Worm (Caenorhabditis elegans) whole organism, L1 larva: Measurements from ENCODE around the gene K01D12.20.

Experiments used
- C04F5.9 ChIP-seq: sonication (generic microtip); optimal IDR thresholded peaks from 2 replicates; lab custom pipeline; 2016; ENCODE audit warnings: missing genetic modification characterization, missing compliant biosample characterization
- C16A3.4 ChIP-seq: fragments of 150-350 bp; optimal IDR thresholded peaks from 2 replicates; lab custom pipeline; 2014; ENCODE audit warnings: missing biosample characterization, missing genetic modification characterization
- C34B4.2 ChIP-seq: sonication (generic microtip); optimal IDR thresholded peaks from 2 replicates; lab custom pipeline; 2017; ENCODE audit warnings: mild to moderate bottlenecking, missing genetic modification characterization, missing compliant biosample characterization
- ceh-63 ChIP-seq: fragments of 200-800 bp; sonication (Bioruptor generic); optimal IDR thresholded peaks from 2 replicates; lab custom pipeline; 2018; ENCODE audit warnings: mild to moderate bottlenecking, missing genetic modification characterization, missing compliant biosample characterization
- ceh-8 ChIP-seq: fragments of 200-800 bp; sonication (Bioruptor generic); optimal IDR thresholded peaks from 2 replicates; lab custom pipeline; 2018; ENCODE audit warnings: mild to moderate bottlenecking, missing genetic modification characterization, moderate library complexity, missing compliant biosample characterization
- ceh-88 ChIP-seq: fragments of 200-800 bp; sonication (Bioruptor generic); IDR thresholded peaks from 2 replicates; pipeline ENCODE4 v1.3.6; 2022; ENCODE audit warnings: missing genetic modification characterization, missing compliant biosample characterization
- efl-1 ChIP-seq, 4 experiments: fragments of 150-350 bp; optimal IDR thresholded peaks in 3 of 4; peaks in 1 of 4; 1 replicate in 1 of 4; 2 replicates in 3 of 4; lab custom pipeline; 2014; ENCODE audit warnings: missing biosample characterization in 2 of 4, missing genetic modification characterization in 2 of 4, missing genetic modification reagents in 2 of 4
- egl-13 ChIP-seq: sonication (generic microtip); optimal IDR thresholded peaks from 2 replicates; lab custom pipeline; 2016; ENCODE audit warnings: missing genotype, missing genetic modification reagents, missing genetic modification characterization, missing compliant biosample characterization
- elt-2 ChIP-seq: sonication (generic microtip); optimal IDR thresholded peaks from 2 replicates; lab custom pipeline; 2016; ENCODE audit warnings: missing genetic modification characterization, mild to moderate bottlenecking, inconsistent platforms, missing compliant biosample characterization, missing genetic modification reagents
- elt-3 ChIP-seq, 6 experiments: fragments of 150-350 bp in 1 of 6; sonication (generic microtip); optimal IDR thresholded peaks; 2 replicates each; lab custom pipeline; 2017 to 2018; ENCODE audit warnings: missing biosample characterization in 6 of 6, missing genetic modification characterization in 6 of 6, inconsistent platforms in 1 of 6
- fkh-8 ChIP-seq: sonication (generic microtip); optimal IDR thresholded peaks from 2 replicates; lab custom pipeline; 2016; ENCODE audit warnings: mild to moderate bottlenecking, missing genetic modification characterization, missing compliant biosample characterization
- grh-1 ChIP-seq: fragments of 200-800 bp; sonication (Bioruptor generic); IDR thresholded peaks from 2 replicates; pipeline ENCODE4 v1.3.6; 2022; ENCODE audit warnings: missing genetic modification reagents, missing genetic modification characterization, missing compliant biosample characterization
- hlh-4 ChIP-seq: sonication (generic microtip); optimal IDR thresholded peaks from 2 replicates; lab custom pipeline; 2016; ENCODE audit warnings: mild to moderate bottlenecking, missing genetic modification characterization, missing compliant biosample characterization
- hpl-2 ChIP-seq: fragments of 150-350 bp; optimal IDR thresholded peaks from 2 replicates; lab custom pipeline; 2014; ENCODE audit warnings: missing biosample characterization, missing genetic modification reagents, missing genetic modification characterization
- isw-1 ChIP-seq: fragments of 200-800 bp; sonication (Bioruptor generic); IDR thresholded peaks from 2 replicates; pipeline ENCODE4 v1.3.6; 2022; ENCODE audit warnings: missing genetic modification characterization, missing compliant biosample characterization
- lin-14 ChIP-seq: fragments of 200-800 bp; sonication (Bioruptor generic); optimal IDR thresholded peaks from 2 replicates; lab custom pipeline; 2018; ENCODE audit warnings: mild to moderate bottlenecking, missing genetic modification characterization, moderate library complexity, missing compliant biosample characterization
- lin-15B ChIP-seq: fragments of 150-350 bp; sonication (generic microtip); optimal IDR thresholded peaks from 3 replicates; lab custom pipeline; 2014; ENCODE audit warnings: missing biosample characterization, missing genetic modification characterization
- lir-3 ChIP-seq: sonication (generic microtip); optimal IDR thresholded peaks from 2 replicates; lab custom pipeline; 2016; ENCODE audit warnings: mild to moderate bottlenecking, missing genetic modification characterization, moderate library complexity, missing compliant biosample characterization; ENCODE audit not compliant: poor library complexity
- mab-9 ChIP-seq: fragments of 200-800 bp; sonication (Bioruptor generic); IDR thresholded peaks from 2 replicates; pipeline ENCODE4 v1.3.6; 2022; ENCODE audit warnings: missing genetic modification reagents, missing genetic modification characterization, missing compliant biosample characterization
- mef-2 ChIP-seq: fragments of 150-350 bp; optimal IDR thresholded peaks from 2 replicates; lab custom pipeline; 2014; ENCODE audit warnings: missing biosample characterization, missing genetic modification characterization
- mep-1 ChIP-seq: fragments of 150-350 bp; optimal IDR thresholded peaks from 2 replicates; lab custom pipeline; 2014; ENCODE audit warnings: missing biosample characterization, missing genetic modification characterization
- nhr-12 ChIP-seq: sonication (generic microtip); optimal IDR thresholded peaks from 2 replicates; lab custom pipeline; 2017; ENCODE audit warnings: missing biosample characterization, missing genetic modification characterization
- nhr-20 ChIP-seq: sonication (generic microtip); optimal IDR thresholded peaks from 2 replicates; lab custom pipeline; 2016; ENCODE audit warnings: mild to moderate bottlenecking, missing genetic modification characterization, missing compliant biosample characterization
- nhr-76 ChIP-seq: sonication (generic microtip); optimal IDR thresholded peaks from 2 replicates; lab custom pipeline; 2017; ENCODE audit warnings: missing biosample characterization, missing genetic modification characterization
- pax-3 ChIP-seq: fragments of 200-800 bp; sonication (Bioruptor generic); optimal IDR thresholded peaks from 2 replicates; lab custom pipeline; 2018; ENCODE audit warnings: mild to moderate bottlenecking, missing genetic modification characterization, moderate library complexity, missing compliant biosample characterization
- pqm-1 ChIP-seq: sonication (generic microtip); optimal IDR thresholded peaks from 3 replicates; lab custom pipeline; 2017; ENCODE audit warnings: missing biosample characterization, missing genetic modification characterization
- snpc-4 ChIP-seq: fragments of 150-350 bp; optimal IDR thresholded peaks from 2 replicates; lab custom pipeline; 2014; ENCODE audit warnings: missing biosample characterization, missing genetic modification characterization
- sptf-1 ChIP-seq: fragments of 150-350 bp; optimal IDR thresholded peaks from 2 replicates; lab custom pipeline; 2014; ENCODE audit warnings: missing biosample characterization, missing genetic modification characterization
- tbx-2 ChIP-seq: sonication (generic microtip); optimal IDR thresholded peaks from 2 replicates; lab custom pipeline; 2016; ENCODE audit warnings: missing genetic modification characterization, missing compliant biosample characterization
- unc-62 ChIP-seq: fragments of 150-350 bp; optimal IDR thresholded peaks from 2 replicates; lab custom pipeline; 2014; ENCODE audit warnings: missing biosample characterization, missing genetic modification reagents, missing genetic modification characterization
- unc-86 ChIP-seq: sonication (generic microtip); optimal IDR thresholded peaks from 2 replicates; lab custom pipeline; 2016; ENCODE audit warnings: missing genetic modification characterization, missing compliant biosample characterization

Gene K01D12.20

ce11 chrV:12421360-12421759, 20.7 kb upstream of the K01D12.20 start:
- TF ChIP-seq fkh-8 (tag; lab: Kevin White, UChicago) (no peak), lin-15B (tag; lab: Kevin White, UChicago) (no peak), lin-14 (GFP tag; lab: Kevin White, UChicago) (peak; percentile 48), unc-86 (tag; lab: Kevin White, UChicago) (no peak), nhr-20 (tag; lab: Kevin White, UChicago) (no peak), pax-3 (tag; lab: Kevin White, UChicago) (no peak), egl-13 (no peak)

- TF ChIP-seq elt-3 (tag; optimal IDR thresholded peaks at IDR 0.05; lab: Kevin White, UChicago) (no peak), C16A3.4 (tag; lab: Kevin White, UChicago) (no peak), hpl-2 (GFP tag; lab: Kevin White, UChicago) (no peak), ceh-88 (no peak), lin-14 (GFP tag; lab: Kevin White, UChicago) (no peak), lin-15B (tag; lab: Kevin White, UChicago) (no peak), mab-9 (no peak), pqm-1 (tag; lab: Kevin White, UChicago) (no peak), elt-2 (tag; lab: Kevin White, UChicago) (no peak), C34B4.2 (no peak), hlh-4 (tag; lab: Kevin White, UChicago) (no peak), ceh-63 (GFP tag; lab: Kevin White, UChicago) (no peak), snpc-4 (no peak)
Measured at ce11 chrV:12420843-12421242, 20.2 kb upstream of the K01D12.20 start, which contains the start of gene C54D10.4. C54D10.4 (minus strand) TSS chrV:12420943.

ce11 chrV:12418292-12418691, 17.7 kb upstream of the K01D12.20 start, which contains the start of gene C54D10.3:
C54D10.3 (plus strand) TSS chrV:12418592.
- TF ChIP-seq sptf-1 (tag; lab: Kevin White, UChicago) (no peak), C34B4.2 (no peak)
- TF ChIP-seq, all 84 proteins: peak for 0

- TF ChIP-seq mef-2 (tag; lab: Kevin White, UChicago): no peak
Measured at ce11 chrV:12417277-12417676, 16.7 kb upstream of the K01D12.20 start, which contains the start of gene cdr-3. cdr-3 (minus strand) TSS chrV:12417377.

- no peak for TF ChIP-seq isw-1 (GFP tag; lab: Robert Waterston, UW)
- no peak for TF ChIP-seq nhr-76 (tag; lab: Kevin White, UChicago)
- TF ChIP-seq efl-1 (optimal IDR thresholded peaks at IDR 0.05; lab: Kevin White, UChicago): no peak
- TF ChIP-seq efl-1 (GFP tag; optimal IDR thresholded peaks at IDR 0.05 in 1 of 2; lab: Kevin White, UChicago): peak in 1 of 2 experiments; percentile 48
- TF ChIP-seq nhr-20 (tag; lab: Kevin White, UChicago): peak; percentile 14
- no peak for TF ChIP-seq mep-1 (tag; lab: Kevin White, UChicago)
- TF ChIP-seq C04F5.9 (tag; lab: Kevin White, UChicago): no peak
- no peak for TF ChIP-seq unc-62 (GFP tag; lab: Kevin White, UChicago)
- no peak for TF ChIP-seq grh-1 (GFP tag; lab: Robert Waterston, UW)
- TF ChIP-seq elt-2 (tag; lab: Kevin White, UChicago): peak; percentile 57
- TF ChIP-seq tbx-2 (tag; lab: Kevin White, UChicago): no peak
- no peak for TF ChIP-seq lir-3 (tag; lab: Kevin White, UChicago)
- no peak for TF ChIP-seq sptf-1 (tag; lab: Kevin White, UChicago)
- TF ChIP-seq, all 84 proteins: peak for 3
Measured at ce11 chrV:12415656-12416055, 15.0 kb upstream of the K01D12.20 start, which contains the start of gene cdr-2. cdr-2 (minus strand) TSS chrV:12415709.

- peak; percentile 13 for TF ChIP-seq elt-2 (tag; lab: Kevin White, UChicago)
- TF ChIP-seq nhr-12: no peak
- no peak for TF ChIP-seq ceh-8 (GFP tag; lab: Kevin White, UChicago)
Measured at ce11 chrV:12414362-12414761, 13.7 kb upstream of the K01D12.20 start.
